Worm (Caenorhabditis elegans): ENCODE measurements around the gene pmpl-1.

DNA sequence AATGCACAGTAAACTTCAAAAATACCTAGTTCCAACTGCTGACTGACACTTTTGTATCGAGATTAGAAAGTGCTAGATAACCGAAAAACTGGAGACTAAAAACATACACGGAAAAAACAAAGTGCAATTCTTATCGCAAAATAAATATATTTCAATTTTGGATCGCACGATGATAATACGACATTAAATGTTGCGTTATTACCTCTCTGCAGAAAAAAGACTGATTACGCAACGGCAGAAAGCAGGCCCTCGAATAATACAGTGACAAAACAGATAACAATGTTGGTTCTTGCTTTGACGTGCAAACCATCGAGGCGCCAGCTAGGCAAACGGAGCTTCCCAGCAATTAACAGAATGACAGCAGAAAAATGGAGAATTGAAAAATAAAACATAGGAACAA is 36.0 kb downstream of the pmpl-1 start:
- TF ChIP-seq sup-37 (GFP tag; optimal IDR thresholded peaks at IDR 0.05) (no peak), blmp-1 (tag; optimal IDR thresholded peaks at IDR 0.05) (no peak), nhr-19 (GFP tag; conservative IDR thresholded peaks at IDR 0.05) (no peak), vab-15 (tag; optimal IDR thresholded peaks at IDR 0.05) (no peak), lin-13 (GFP tag; optimal IDR thresholded peaks at IDR 0.05) (no peak), fkh-4 (tag; optimal IDR thresholded peaks at IDR 0.05; ENCODE audit: borderline replicate concordance) (no peak), unc-62 (GFP tag; optimal IDR thresholded peaks at IDR 0.05) (no peak), lsy-2 (tag; optimal IDR thresholded peaks at IDR 0.05) (no peak)
